Worm (Caenorhabditis elegans) whole organism, L4 larva: ENCODE measurements around the gene amx-1.
A peak's percentile ranks its signal among the peaks of the same experiment; 100 is the strongest.

Experiments
- F26F4.8 ChIP-seq: fragments of 200-800 bp; sonication (Bioruptor generic); conservative IDR thresholded peaks from 2 replicates; pipeline ENCODE4 v1.3.6; 2022; ENCODE audit warnings: missing genetic modification characterization, missing compliant biosample characterization
- F37D6.2 ChIP-seq: sonication (generic microtip); optimal IDR thresholded peaks from 2 replicates; lab custom pipeline; 2016; ENCODE audit warnings: mild to moderate bottlenecking, missing genetic modification characterization, missing compliant biosample characterization
- F44E2.7 ChIP-seq: fragments of 200-800 bp; sonication (Bioruptor generic); IDR thresholded peaks from 2 replicates; pipeline ENCODE4 v2.1.2; 2022; ENCODE audit warnings: missing genetic modification characterization, missing compliant biosample characterization
- F49E8.2 ChIP-seq: sonication (generic microtip); optimal IDR thresholded peaks from 2 replicates; lab custom pipeline; 2016; ENCODE audit warnings: missing compliant biosample characterization, mild to moderate bottlenecking, missing genetic modification characterization, borderline replicate concordance
- T26A8.4 ChIP-seq: fragments of 200-800 bp; sonication (Bioruptor generic); IDR thresholded peaks from 2 replicates; pipeline ENCODE4 v1.3.6; 2022; ENCODE audit warnings: missing genetic modification characterization, missing compliant biosample characterization
- Y5F2A.4 ChIP-seq: fragments of 200-800 bp; sonication (Bioruptor generic); optimal IDR thresholded peaks from 2 replicates; lab custom pipeline; 2018; ENCODE audit warnings: mild to moderate bottlenecking, missing genetic modification characterization, missing compliant biosample characterization
- ZK337.2 ChIP-seq: fragments of 200-800 bp; sonication (Bioruptor generic); IDR thresholded peaks from 2 replicates; pipeline ENCODE4 v1.3.6; 2022; ENCODE audit warnings: missing genetic modification reagents, missing genetic modification characterization, missing compliant biosample characterization
- ZK546.5 ChIP-seq, 2 experiments: sonication (generic microtip); optimal IDR thresholded peaks; 2 replicates each; lab custom pipeline; 2017; ENCODE audit warnings: missing biosample characterization in 2 of 2, missing genetic modification characterization in 2 of 2
- aha-1 ChIP-seq: fragments of 150-350 bp; peaks from one replicate; lab custom pipeline; 2014; ENCODE audit warnings: missing biosample characterization, missing genetic modification characterization
- ama-1 ChIP-seq: fragments of 150-350 bp; optimal IDR thresholded peaks from 2 replicates; lab custom pipeline; 2014; ENCODE audit warnings: inconsistent platforms, mixed read lengths
- arid-1 ChIP-seq: fragments of 200-800 bp; sonication (Bioruptor generic); conservative IDR thresholded peaks from 2 replicates; pipeline ENCODE4 v1.3.6; 2022; ENCODE audit warnings: missing genetic modification reagents, missing genetic modification characterization, missing compliant biosample characterization
- ceh-20 ChIP-seq: fragments of 200-800 bp; sonication (Bioruptor generic); IDR thresholded peaks from 2 replicates; pipeline ENCODE4 v1.3.6; 2022; ENCODE audit warnings: missing genetic modification reagents, missing genetic modification characterization, missing compliant biosample characterization
- ceh-32 ChIP-seq: sonication (generic microtip); optimal IDR thresholded peaks from 2 replicates; lab custom pipeline; 2016; ENCODE audit warnings: mild to moderate bottlenecking, missing genetic modification characterization, missing compliant biosample characterization; ENCODE audit not compliant: poor library complexity
- ceh-62 ChIP-seq: sonication (generic microtip); optimal IDR thresholded peaks from 2 replicates; lab custom pipeline; 2017; ENCODE audit warnings: missing biosample characterization, missing genetic modification characterization
- ceh-82 ChIP-seq: sonication (generic microtip); optimal IDR thresholded peaks from 2 replicates; lab custom pipeline; 2017; ENCODE audit warnings: missing biosample characterization, missing genetic modification characterization
- daf-12 ChIP-seq: fragments of 150-350 bp; optimal IDR thresholded peaks from 2 replicates; lab custom pipeline; 2014; ENCODE audit warnings: missing biosample characterization, missing genetic modification reagents, missing genetic modification characterization
- daf-19 ChIP-seq: fragments of 200-800 bp; sonication (Bioruptor generic); conservative IDR thresholded peaks from 2 replicates; pipeline ENCODE4 v1.3.6; 2022; ENCODE audit warnings: missing genetic modification characterization, missing compliant biosample characterization
- daf-8 ChIP-seq: fragments of 200-800 bp; sonication (Bioruptor generic); IDR thresholded peaks from 2 replicates; pipeline ENCODE4 v1.3.6; 2022; ENCODE audit warnings: missing genetic modification characterization, missing compliant biosample characterization
- dmd-6 ChIP-seq: fragments of 200-800 bp; sonication (Bioruptor generic); IDR thresholded peaks from 2 replicates; pipeline ENCODE4 v1.3.6; 2022; ENCODE audit warnings: missing genetic modification reagents, missing genetic modification characterization, missing compliant biosample characterization
- dmd-8 ChIP-seq: fragments of 200-800 bp; sonication (Bioruptor generic); IDR thresholded peaks from 2 replicates; pipeline ENCODE4 v1.3.6; 2022; ENCODE audit warnings: missing genetic modification characterization, missing compliant biosample characterization
- dmd-9 ChIP-seq: fragments of 200-800 bp; sonication (Bioruptor generic); IDR thresholded peaks from 2 replicates; pipeline ENCODE4 v1.3.6; 2022; ENCODE audit warnings: missing genetic modification reagents, missing genetic modification characterization, missing compliant biosample characterization
- egl-43 ChIP-seq: fragments of 200-800 bp; sonication (Bioruptor generic); IDR thresholded peaks from 2 replicates; pipeline ENCODE4 v1.3.6; 2022; ENCODE audit warnings: missing genetic modification reagents, missing genetic modification characterization, missing compliant biosample characterization
- hif-1 ChIP-seq, 2 experiments: sonication (generic microtip); optimal IDR thresholded peaks; 2 replicates each; lab custom pipeline; 2016 to 2017; ENCODE audit warnings: missing compliant biosample characterization in 2 of 2, missing genetic modification characterization in 2 of 2, missing genetic modification reagents in 2 of 2, missing genotype in 2 of 2, mild to moderate bottlenecking in 1 of 2
- hlh-11 ChIP-seq: fragments of 200-800 bp; sonication (Bioruptor generic); optimal IDR thresholded peaks from 2 replicates; lab custom pipeline; 2018; ENCODE audit warnings: mild to moderate bottlenecking, missing genetic modification characterization, missing compliant biosample characterization
- hlh-30 ChIP-seq: sonication (generic microtip); optimal IDR thresholded peaks from 2 replicates; lab custom pipeline; 2017; ENCODE audit warnings: antibody characterized with exemption, mild to moderate bottlenecking, missing genetic modification characterization, missing compliant biosample characterization; ENCODE audit not compliant: insufficient read depth
- hmg-1.1 ChIP-seq: fragments of 200-800 bp; sonication (Bioruptor generic); IDR thresholded peaks from 2 replicates; pipeline ENCODE4 v1.3.6; 2022; ENCODE audit warnings: missing genetic modification reagents, missing genetic modification characterization, missing compliant biosample characterization
- jun-1 ChIP-seq: fragments of 150-350 bp; optimal IDR thresholded peaks from 2 replicates; lab custom pipeline; 2014; ENCODE audit warnings: missing biosample characterization, missing genetic modification reagents, missing genetic modification characterization
- lin-1 ChIP-seq: fragments of 200-800 bp; sonication (Bioruptor generic); IDR thresholded peaks from 2 replicates; pipeline ENCODE4 v1.3.6; 2022; ENCODE audit warnings: missing genetic modification reagents, missing genetic modification characterization, missing compliant biosample characterization
- lin-13 ChIP-seq: fragments of 150-350 bp; optimal IDR thresholded peaks from 2 replicates; lab custom pipeline; 2014; ENCODE audit warnings: missing biosample characterization, missing genetic modification reagents, missing genetic modification characterization
- lin-15B ChIP-seq: fragments of 150-350 bp; sonication (generic microtip); optimal IDR thresholded peaks from 3 replicates; lab custom pipeline; 2014; ENCODE audit warnings: missing biosample characterization, missing genetic modification characterization
- lin-29 ChIP-seq: fragments of 200-800 bp; sonication (Bioruptor generic); IDR thresholded peaks from 2 replicates; pipeline ENCODE4 v1.3.6; 2022; ENCODE audit warnings: missing genetic modification reagents, missing genetic modification characterization, missing compliant biosample characterization
- lir-3 ChIP-seq: sonication (generic microtip); optimal IDR thresholded peaks from 2 replicates; lab custom pipeline; 2016; ENCODE audit warnings: mild to moderate bottlenecking, missing genetic modification characterization, missing compliant biosample characterization
- mes-2 ChIP-seq: sonication (generic microtip); optimal IDR thresholded peaks from 2 replicates; lab custom pipeline; 2016; ENCODE audit warnings: missing genotype, mild to moderate bottlenecking, missing genetic modification characterization, missing compliant biosample characterization; ENCODE audit not compliant: poor library complexity, severe bottlenecking
- mxl-2 ChIP-seq: fragments of 200-800 bp; sonication (Bioruptor generic); conservative IDR thresholded peaks from 2 replicates; pipeline ENCODE4 v1.3.6; 2022; ENCODE audit warnings: missing genetic modification reagents, missing genetic modification characterization, missing compliant biosample characterization
- nhr-10 ChIP-seq: fragments of 150-350 bp; optimal IDR thresholded peaks from 2 replicates; lab custom pipeline; 2014; ENCODE audit warnings: missing biosample characterization, missing genetic modification characterization
- nhr-11 ChIP-seq: fragments of 150-350 bp; optimal IDR thresholded peaks from 2 replicates; lab custom pipeline; 2014; ENCODE audit warnings: missing biosample characterization, missing genetic modification characterization
- nhr-111 ChIP-seq: fragments of 200-800 bp; sonication (Bioruptor generic); optimal IDR thresholded peaks from 2 replicates; lab custom pipeline; 2018; ENCODE audit warnings: mild to moderate bottlenecking, missing genetic modification characterization, missing compliant biosample characterization
- nhr-28 ChIP-seq: fragments of 150-350 bp; optimal IDR thresholded peaks from 2 replicates; lab custom pipeline; 2014; ENCODE audit warnings: missing biosample characterization, missing genetic modification characterization
- nhr-48 ChIP-seq: sonication (generic microtip); optimal IDR thresholded peaks from 2 replicates; lab custom pipeline; 2016; ENCODE audit warnings: mild to moderate bottlenecking, missing genetic modification characterization, missing compliant biosample characterization
- nhr-76 ChIP-seq: fragments of 150-350 bp; optimal IDR thresholded peaks from 2 replicates; lab custom pipeline; 2014; ENCODE audit warnings: missing biosample characterization, missing genetic modification characterization
- pha-4 ChIP-seq, 2 experiments: fragments of 150-350 bp in 1 of 2; fragments of 200-800 bp in 1 of 2; sonication (Bioruptor generic) in 1 of 2; IDR thresholded peaks in 1 of 2; optimal IDR thresholded peaks in 1 of 2; 2 replicates each; pipeline versions ENCODE4 v1.3.6 to Lab custom; 2014 to 2022; ENCODE audit warnings: missing genetic modification characterization in 2 of 2, missing genetic modification reagents in 2 of 2, missing biosample characterization in 1 of 2, missing compliant biosample characterization in 1 of 2
- rbr-2 ChIP-seq: sonication (generic microtip); optimal IDR thresholded peaks from 2 replicates; lab custom pipeline; 2016; ENCODE audit warnings: missing genotype, missing genetic modification characterization, missing compliant biosample characterization
- sdz-12 ChIP-seq: fragments of 200-800 bp; sonication (Bioruptor generic); optimal IDR thresholded peaks from 2 replicates; lab custom pipeline; 2018; ENCODE audit warnings: mild to moderate bottlenecking, missing genetic modification characterization, missing compliant biosample characterization
- set-16 ChIP-seq: fragments of 200-800 bp; sonication (Bioruptor generic); IDR thresholded peaks from 2 replicates; pipeline ENCODE4 v1.3.6; 2022; ENCODE audit warnings: missing genetic modification reagents, missing genetic modification characterization, missing compliant biosample characterization
- spr-1 ChIP-seq: sonication (generic microtip); optimal IDR thresholded peaks from 2 replicates; lab custom pipeline; 2016; ENCODE audit warnings: mild to moderate bottlenecking, missing genetic modification characterization, missing compliant biosample characterization
- spr-3 ChIP-seq: fragments of 200-800 bp; sonication (Bioruptor generic); optimal IDR thresholded peaks from 2 replicates; lab custom pipeline; 2018; ENCODE audit warnings: mild to moderate bottlenecking, missing genetic modification characterization, missing compliant biosample characterization
- unc-39 ChIP-seq: sonication (generic microtip); optimal IDR thresholded peaks from 2 replicates; lab custom pipeline; 2017; ENCODE audit warnings: missing biosample characterization, missing genetic modification characterization
- vab-7 ChIP-seq: fragments of 200-800 bp; sonication (Bioruptor generic); IDR thresholded peaks from 2 replicates; pipeline ENCODE4 v1.3.6; 2022; ENCODE audit warnings: missing genetic modification reagents, missing genetic modification characterization, missing compliant biosample characterization
- zag-1 ChIP-seq: fragments of 150-350 bp; optimal IDR thresholded peaks from 2 replicates; lab custom pipeline; 2014; ENCODE audit warnings: missing biosample characterization, missing genetic modification characterization
- zip-11 ChIP-seq: fragments of 200-800 bp; sonication (Bioruptor generic); IDR thresholded peaks from 2 replicates; pipeline ENCODE4 v1.3.6; 2022; ENCODE audit warnings: missing genetic modification characterization, missing compliant biosample characterization
- zip-2 ChIP-seq: fragments of 150-350 bp; optimal IDR thresholded peaks from 2 replicates; lab custom pipeline; 2014; ENCODE audit warnings: missing biosample characterization, missing genetic modification characterization
- ztf-11 ChIP-seq: fragments of 150-350 bp; optimal IDR thresholded peaks from 2 replicates; lab custom pipeline; 2014; ENCODE audit warnings: missing biosample characterization, missing genetic modification characterization
- ztf-7 ChIP-seq: fragments of 150-350 bp; optimal IDR thresholded peaks from 2 replicates; lab custom pipeline; 2014; ENCODE audit warnings: missing biosample characterization, missing genetic modification characterization

Gene amx-1

ce11 chrIII:3799213-3799612 is 23.0 kb upstream of the amx-1 start (continued):
- TF ChIP-seq lin-13 (GFP tag; lab: Kevin White, UChicago) (no peak), ama-1 (lab: Kevin White, UChicago) (no peak), set-16 (GFP tag; lab: Robert Waterston, UW) (no peak), nhr-111 (no peak), nhr-11 (no peak), F49E8.2 (tag; lab: Kevin White, UChicago) (no peak), spr-1 (tag; lab: Kevin White, UChicago) (no peak), zip-11 (GFP tag; lab: Robert Waterston, UW) (no peak), nhr-28 (tag; lab: Kevin White, UChicago) (peak; percentile 51), mxl-2 (GFP tag; lab: Robert Waterston, UW) (no peak), zip-2 (no peak), hlh-11 (tag; lab: Kevin White, UChicago) (peak; percentile 77), ztf-7 (tag; lab: Kevin White, UChicago) (no peak), jun-1 (tag; lab: Kevin White, UChicago) (no peak), vab-7 (GFP tag; lab: Robert Waterston, UW) (no peak), dmd-9 (GFP tag; lab: Robert Waterston, UW) (no peak), sdz-12 (GFP tag; lab: Kevin White, UChicago) (no peak), ztf-11 (tag; lab: Kevin White, UChicago) (no peak), daf-8 (GFP tag; lab: Robert Waterston, UW) (no peak), daf-12 (no peak), ZK546.5 (tag; optimal IDR thresholded peaks at IDR 0.05; lab: Kevin White, UChicago) (no peak), dmd-8 (GFP tag; lab: Robert Waterston, UW) (no peak), F37D6.2 (no peak), nhr-48 (tag; lab: Kevin White, UChicago) (no peak), pha-4 (GFP tag; IDR thresholded peaks at IDR 0.05; lab: Robert Waterston, UW) (no peak), pha-4 (tag; optimal IDR thresholded peaks at IDR 0.05; lab: Kevin White, UChicago) (no peak), ceh-20 (GFP tag; lab: Robert Waterston, UW) (no peak), hlh-30 (peak; percentile 38), ceh-62 (tag; lab: Kevin White, UChicago) (no peak), ceh-82 (tag; lab: Kevin White, UChicago) (no peak), lin-15B (tag; lab: Kevin White, UChicago) (no peak), Y5F2A.4 (GFP tag; lab: Kevin White, UChicago) (no peak), hmg-1.1 (GFP tag; lab: Robert Waterston, UW) (peak; percentile 36), ZK337.2 (no peak), arid-1 (no peak), daf-19 (GFP tag; lab: Robert Waterston, UW) (no peak), mes-2 (tag; lab: Kevin White, UChicago) (peak; percentile 25), T26A8.4 (GFP tag; lab: Robert Waterston, UW) (no peak), hif-1 (tag; optimal IDR thresholded peaks at IDR 0.05; lab: Kevin White, UChicago) (no peak), nhr-10 (peak; percentile 22), F26F4.8 (GFP tag; lab: Robert Waterston, UW) (no peak), lin-1 (0 out of 2 replicates have a peak, but pooled peaks have one; percentile 19), lin-29 (GFP tag; lab: Robert Waterston, UW) (no peak), nhr-76 (tag; lab: Kevin White, UChicago) (no peak), dmd-6 (GFP tag; lab: Robert Waterston, UW) (peak; percentile 40), zag-1 (tag; lab: Kevin White, UChicago) (no peak), rbr-2 (tag; lab: Kevin White, UChicago) (no peak), F44E2.7 (GFP tag; lab: Robert Waterston, UW) (no peak), ceh-32 (no peak), spr-3 (GFP tag; lab: Kevin White, UChicago) (no peak), aha-1 (tag; lab: Kevin White, UChicago) (peak; percentile 43), egl-43 (no peak), unc-39 (tag; lab: Kevin White, UChicago) (no peak), lir-3 (tag; lab: Kevin White, UChicago) (no peak)
